Fruit fly (Drosophila melanogaster) whole organism, prepupa: ENCODE measurements around the gene CG14079.

Experiments used
- Blimp-1 ChIP-seq: fragments of 200-800 bp; sonication (Bioruptor generic); optimal IDR thresholded peaks from 3 replicates; lab custom pipeline; 2017; ENCODE audit warnings: missing biosample characterization, missing genetic modification characterization, mild to moderate bottlenecking, moderate library complexity, missing genetic modification reagents
- CG10631 ChIP-seq: fragments of 200-800 bp; sonication (Bioruptor generic); optimal IDR thresholded peaks from 2 replicates; lab custom pipeline; 2016; ENCODE audit warnings: missing biosample characterization, missing genetic modification characterization
- CG10669 ChIP-seq: fragments of 200-800 bp; sonication (Bioruptor generic); optimal IDR thresholded peaks from 3 replicates; lab custom pipeline; 2018; ENCODE audit warnings: missing biosample characterization, mild to moderate bottlenecking, missing genetic modification characterization, moderate library complexity
- CG11762 ChIP-seq: fragments of 200-800 bp; sonication (Bioruptor generic); optimal IDR thresholded peaks from 3 replicates; lab custom pipeline; 2016; ENCODE audit warnings: missing biosample characterization, missing genetic modification characterization; ENCODE audit not compliant: insufficient read depth
- CG11902 ChIP-seq: fragments of 200-800 bp; sonication (Bioruptor generic); optimal IDR thresholded peaks from 3 replicates; lab custom pipeline; 2016; ENCODE audit warnings: missing biosample characterization, missing genetic modification characterization
- CG15336 ChIP-seq: fragments of 200-800 bp; sonication (Bioruptor generic); IDR thresholded peaks from 2 replicates; pipeline ENCODE4 v1.3.6; 2022; ENCODE audit warnings: missing biosample characterization, missing genetic modification characterization
- CG1621 ChIP-seq: fragments of 200-800 bp; sonication (Bioruptor generic); optimal IDR thresholded peaks from 3 replicates; lab custom pipeline; 2018; ENCODE audit warnings: missing biosample characterization, mild to moderate bottlenecking, missing genetic modification characterization
- CG16779 ChIP-seq: fragments of 200-800 bp; sonication (Bioruptor generic); optimal IDR thresholded peaks from 3 replicates; lab custom pipeline; 2017; ENCODE audit warnings: missing biosample characterization, mild to moderate bottlenecking, missing genetic modification characterization
- CG3032 ChIP-seq: fragments of 200-800 bp; optimal IDR thresholded peaks from 2 replicates; lab custom pipeline; 2019; ENCODE audit warnings: missing biosample characterization, mild to moderate bottlenecking, missing genetic modification characterization, moderate library complexity
- CG31627 ChIP-seq: fragments of 200-800 bp; sonication (Bioruptor generic); optimal IDR thresholded peaks from 3 replicates; lab custom pipeline; 2016; ENCODE audit warnings: missing biosample characterization, missing genetic modification characterization
- CG32006 ChIP-seq: fragments of 200-800 bp; sonication (Bioruptor generic); optimal IDR thresholded peaks from 3 replicates; lab custom pipeline; 2017; ENCODE audit warnings: missing biosample characterization, mild to moderate bottlenecking, missing genetic modification characterization
- CG34406 ChIP-seq: fragments of 200-800 bp; sonication (Bioruptor generic); optimal IDR thresholded peaks from 3 replicates; lab custom pipeline; 2016; ENCODE audit warnings: missing biosample characterization, missing genetic modification characterization
- CG3919 ChIP-seq: fragments of 200-800 bp; sonication (Bioruptor generic); optimal IDR thresholded peaks from 3 replicates; lab custom pipeline; 2016; ENCODE audit warnings: missing biosample characterization, missing genetic modification characterization
- CG4318 ChIP-seq: fragments of 200-800 bp; sonication (Bioruptor generic); optimal IDR thresholded peaks from 3 replicates; lab custom pipeline; 2017; ENCODE audit warnings: missing biosample characterization, mild to moderate bottlenecking, missing genetic modification characterization
- CG6163 ChIP-seq: fragments of 200-800 bp; sonication (Bioruptor generic); IDR thresholded peaks from 3 replicates; pipeline ENCODE4 v1.3.6; 2022; ENCODE audit warnings: missing biosample characterization, missing genetic modification characterization
- CG6276 ChIP-seq: fragments of 200-800 bp; sonication (Bioruptor generic); optimal IDR thresholded peaks from 2 replicates; lab custom pipeline; 2017; ENCODE audit warnings: missing biosample characterization, mild to moderate bottlenecking, missing genetic modification characterization
- CG6792 ChIP-seq: fragments of 200-800 bp; sonication (Bioruptor generic); optimal IDR thresholded peaks from 3 replicates; lab custom pipeline; 2016; ENCODE audit warnings: missing biosample characterization, missing genetic modification characterization
- CG6808 ChIP-seq: fragments of 200-800 bp; sonication (Bioruptor generic); optimal IDR thresholded peaks from 3 replicates; lab custom pipeline; 2017; ENCODE audit warnings: missing biosample characterization, missing genetic modification characterization, mild to moderate bottlenecking, moderate library complexity, missing genetic modification reagents
- CG6854 ChIP-seq: fragments of 200-800 bp; sonication (Bioruptor generic); optimal IDR thresholded peaks from 2 replicates; lab custom pipeline; 2017; ENCODE audit warnings: missing biosample characterization, mild to moderate bottlenecking, missing genetic modification characterization
- CG8119 ChIP-seq: fragments of 200-800 bp; sonication (Bioruptor generic); IDR thresholded peaks from 3 replicates; pipeline ENCODE4 v1.3.6; 2022; ENCODE audit warnings: missing biosample characterization, missing genetic modification characterization
- CG8632 ChIP-seq: fragments of 200-800 bp; sonication (Bioruptor generic); optimal IDR thresholded peaks from 3 replicates; lab custom pipeline; 2016; ENCODE audit warnings: missing biosample characterization, missing genetic modification characterization
- CG9139 ChIP-seq: fragments of 200-800 bp; sonication (Bioruptor generic); optimal IDR thresholded peaks from 3 replicates; lab custom pipeline; 2017; ENCODE audit warnings: missing biosample characterization, mild to moderate bottlenecking, missing genetic modification characterization
- Eip75B ChIP-seq: fragments of 200-800 bp; sonication (Bioruptor generic); optimal IDR thresholded peaks from 3 replicates; lab custom pipeline; 2016; ENCODE audit warnings: missing biosample characterization, missing genetic modification characterization
- Eip78C ChIP-seq: fragments of 200-800 bp; sonication (Bioruptor generic); peaks from one replicate; lab custom pipeline; 2016; ENCODE audit warnings: missing biosample characterization, missing genetic modification characterization
- Eip93F ChIP-seq: fragments of 200-800 bp; sonication (Bioruptor generic); optimal IDR thresholded peaks from 2 replicates; lab custom pipeline; 2016; ENCODE audit warnings: missing biosample characterization, mild to moderate bottlenecking, missing genetic modification characterization
- Ets21C ChIP-seq: fragments of 200-800 bp; sonication (Bioruptor generic); optimal IDR thresholded peaks from 3 replicates; lab custom pipeline; 2016; ENCODE audit warnings: missing biosample characterization, missing genetic modification characterization
- Gug ChIP-seq: fragments of 200-800 bp; sonication (Bioruptor generic); IDR thresholded peaks from 2 replicates; pipeline ENCODE4 v1.3.6; 2022; ENCODE audit warnings: missing biosample characterization, missing genetic modification characterization
- Hr38 ChIP-seq: sonication (Bioruptor generic); optimal IDR thresholded peaks from 2 replicates; lab custom pipeline; 2016; ENCODE audit warnings: missing biosample characterization, missing genetic modification characterization
- Hr39 ChIP-seq: fragments of 200-800 bp; sonication (Bioruptor generic); optimal IDR thresholded peaks from 2 replicates; lab custom pipeline; 2016; ENCODE audit warnings: missing biosample characterization, missing genetic modification characterization
- Lpt ChIP-seq: fragments of 200-800 bp; sonication (Bioruptor generic); optimal IDR thresholded peaks from 3 replicates; lab custom pipeline; 2016; ENCODE audit warnings: missing biosample characterization, missing genetic modification characterization
- Met ChIP-seq: fragments of 200-800 bp; sonication (Bioruptor generic); optimal IDR thresholded peaks from 3 replicates; lab custom pipeline; 2016; ENCODE audit warnings: missing biosample characterization, missing genetic modification characterization
- OdsH ChIP-seq: fragments of 200-800 bp; sonication (Bioruptor generic); optimal IDR thresholded peaks from 3 replicates; lab custom pipeline; 2016; ENCODE audit warnings: missing biosample characterization, missing genetic modification characterization
- Smox ChIP-seq: fragments of 200-800 bp; sonication (Bioruptor generic); optimal IDR thresholded peaks from 3 replicates; lab custom pipeline; 2016; ENCODE audit warnings: missing biosample characterization, missing genetic modification characterization
- Sox102F ChIP-seq: fragments of 200-800 bp; sonication (Bioruptor generic); optimal IDR thresholded peaks from 2 replicates; lab custom pipeline; 2016; ENCODE audit warnings: missing biosample characterization, mild to moderate bottlenecking, missing genetic modification characterization
- Sox14 ChIP-seq: fragments of 200-800 bp; sonication (Bioruptor generic); optimal IDR thresholded peaks from 3 replicates; lab custom pipeline; 2016; ENCODE audit warnings: missing biosample characterization, missing genetic modification characterization
- Sox15 ChIP-seq: fragments of 200-800 bp; sonication (Bioruptor generic); optimal IDR thresholded peaks from 3 replicates; lab custom pipeline; 2016; ENCODE audit warnings: missing biosample characterization, missing genetic modification characterization
- achi ChIP-seq: fragments of 200-800 bp; sonication (Bioruptor generic); optimal IDR thresholded peaks from 3 replicates; lab custom pipeline; 2016; ENCODE audit warnings: missing biosample characterization, missing genetic modification characterization
- acj6 ChIP-seq: fragments of 200-800 bp; sonication (Bioruptor generic); optimal IDR thresholded peaks from 3 replicates; lab custom pipeline; 2016; ENCODE audit warnings: missing biosample characterization, missing genetic modification characterization
- cyc ChIP-seq: fragments of 200-800 bp; sonication (Bioruptor generic); optimal IDR thresholded peaks from 3 replicates; lab custom pipeline; 2016; ENCODE audit warnings: missing biosample characterization, missing genetic modification characterization
- dac ChIP-seq: fragments of 200-800 bp; sonication (Bioruptor generic); optimal IDR thresholded peaks from 2 replicates; lab custom pipeline; 2017; ENCODE audit warnings: missing biosample characterization, mild to moderate bottlenecking, missing genetic modification characterization
- dsx ChIP-seq: fragments of 200-800 bp; optimal IDR thresholded peaks from 3 replicates; lab custom pipeline; 2019; ENCODE audit warnings: missing biosample characterization, mild to moderate bottlenecking, missing genetic modification characterization, moderate library complexity; ENCODE audit not compliant: poor library complexity, severe bottlenecking
- eg ChIP-seq: fragments of 200-800 bp; sonication (Bioruptor generic); IDR thresholded peaks from 3 replicates; pipeline ENCODE4 v1.3.6; 2022; ENCODE audit warnings: missing biosample characterization, missing genetic modification characterization
- esn ChIP-seq: fragments of 200-800 bp; sonication (Bioruptor generic); optimal IDR thresholded peaks from 2 replicates; lab custom pipeline; 2016; ENCODE audit warnings: missing biosample characterization, mild to moderate bottlenecking, missing genetic modification characterization, moderate library complexity
- fd85E ChIP-seq: fragments of 200-800 bp; sonication (Bioruptor generic); optimal IDR thresholded peaks from 3 replicates; lab custom pipeline; 2016; ENCODE audit warnings: missing biosample characterization, missing genetic modification characterization
- fkh ChIP-seq: fragments of 200-800 bp; sonication (Bioruptor generic); optimal IDR thresholded peaks from 3 replicates; lab custom pipeline; 2017; ENCODE audit warnings: missing biosample characterization, mild to moderate bottlenecking, missing genetic modification characterization, moderate library complexity
- lz ChIP-seq: fragments of 200-800 bp; sonication (Bioruptor generic); optimal IDR thresholded peaks from 3 replicates; lab custom pipeline; 2016; ENCODE audit warnings: missing biosample characterization, missing genetic modification characterization
- net ChIP-seq: fragments of 200-800 bp; sonication (Bioruptor generic); optimal IDR thresholded peaks from 3 replicates; lab custom pipeline; 2016; ENCODE audit warnings: missing biosample characterization, missing genetic modification characterization
- pdm3 ChIP-seq: fragments of 200-800 bp; sonication (Bioruptor generic); optimal IDR thresholded peaks from 3 replicates; lab custom pipeline; 2016; ENCODE audit warnings: missing biosample characterization, missing genetic modification characterization
- salr ChIP-seq, 2 experiments: fragments of 200-800 bp; sonication (Bioruptor generic); optimal IDR thresholded peaks; 3 replicates each; lab custom pipeline; 2016 to 2018; ENCODE audit warnings: missing biosample characterization in 2 of 2, missing genetic modification characterization in 2 of 2, mild to moderate bottlenecking in 1 of 2
- spab ChIP-seq: fragments of 200-800 bp; sonication (Bioruptor generic); optimal IDR thresholded peaks from 2 replicates; lab custom pipeline; 2017; ENCODE audit warnings: missing biosample characterization, mild to moderate bottlenecking, missing genetic modification characterization, missing genetic modification reagents
- svp ChIP-seq: fragments of 200-800 bp; sonication (Bioruptor generic); peaks from one replicate; lab custom pipeline; 2016; ENCODE audit warnings: missing biosample characterization, missing genetic modification characterization
- topi ChIP-seq: fragments of 200-800 bp; sonication (Bioruptor generic); optimal IDR thresholded peaks from 3 replicates; lab custom pipeline; 2016; ENCODE audit warnings: missing biosample characterization, missing genetic modification characterization
- vri ChIP-seq: fragments of 200-800 bp; sonication (Bioruptor generic); optimal IDR thresholded peaks from 3 replicates; lab custom pipeline; 2016; ENCODE audit warnings: missing biosample characterization, mild to moderate bottlenecking, missing genetic modification characterization

The CG14079 gene

DNA sequence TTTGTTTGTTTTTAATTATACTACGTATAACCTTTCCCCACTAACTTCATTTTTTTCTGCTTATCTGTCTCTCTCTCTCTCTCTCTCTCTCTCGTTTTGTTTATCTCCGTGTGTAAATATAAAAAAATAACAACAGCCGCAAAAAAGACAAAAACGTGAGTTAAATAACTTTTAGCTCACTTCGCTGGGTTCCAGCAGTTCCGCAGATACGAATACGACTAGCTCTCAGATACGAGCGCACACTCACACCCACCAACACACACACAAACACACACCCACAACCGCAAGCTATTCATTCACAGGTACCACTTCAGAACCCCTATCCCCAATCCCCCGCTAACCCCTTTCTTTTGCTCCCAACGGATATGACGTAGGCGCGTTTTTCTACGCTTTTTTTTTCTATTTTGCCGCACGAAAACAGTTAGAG is 25.6 kb upstream of the CG14079 start:
- no peak for TF ChIP-seq svp (GFP tag; lab: Kevin White, UChicago)
- no peak for TF ChIP-seq cyc
- peak; percentile 81 for TF ChIP-seq eg (GFP tag; lab: Robert Waterston, UW)
- TF ChIP-seq CG6163 (GFP tag; lab: Robert Waterston, UW) = peak; percentile 41; the same call in 2 of the 3 replicates
- no peak for TF ChIP-seq Hr38 (GFP tag; lab: Kevin White, UChicago)
- TF ChIP-seq Blimp-1 (GFP tag; lab: Kevin White, UChicago) = no peak
- peak; percentile 60 for TF ChIP-seq Eip75B (GFP tag; lab: Kevin White, UChicago)
- TF ChIP-seq spab (GFP tag; lab: Kevin White, UChicago) = peak; percentile 46
- peak; percentile 92 for TF ChIP-seq CG16779 (tag; lab: Kevin White, UChicago)
- TF ChIP-seq CG10669 = peak; percentile 73
- no peak for TF ChIP-seq CG11902 (GFP tag; lab: Kevin White, UChicago)
- TF ChIP-seq Ets21C = no peak
- TF ChIP-seq fkh = peak; percentile 92
- no peak for TF ChIP-seq CG3919 (GFP tag; lab: Kevin White, UChicago)
- peak; percentile 45 for TF ChIP-seq CG6276 (GFP tag; lab: Kevin White, UChicago)
- peak; percentile 44; the same call in 1 of the 2 replicates for TF ChIP-seq Gug (GFP tag; lab: Robert Waterston, UW)
- TF ChIP-seq vri = peak; percentile 76
- TF ChIP-seq CG32006 = peak; percentile 46
- peak; percentile 73 for TF ChIP-seq Eip78C (GFP tag; lab: Kevin White, UChicago)
- TF ChIP-seq fd85E (GFP tag; lab: Kevin White, UChicago) = no peak
- TF ChIP-seq CG1621 (tag; lab: Kevin White, UChicago) = peak; percentile 85
- no peak for TF ChIP-seq lz (GFP tag; lab: Kevin White, UChicago)
- TF ChIP-seq CG4318 (GFP tag; lab: Kevin White, UChicago) = no peak
- no peak for TF ChIP-seq topi (GFP tag; lab: Kevin White, UChicago)
- peak; percentile 73 for TF ChIP-seq CG3032 (tag; lab: Kevin White, UChicago)
- TF ChIP-seq OdsH (GFP tag; lab: Kevin White, UChicago) = peak; percentile 2
- no peak for TF ChIP-seq Sox102F (GFP tag; lab: Kevin White, UChicago)
- TF ChIP-seq CG15336 (GFP tag; lab: Robert Waterston, UW) = peak; percentile 58
- no peak for TF ChIP-seq acj6 (GFP tag; lab: Kevin White, UChicago)
- TF ChIP-seq CG8119 (GFP tag; lab: Robert Waterston, UW) = peak; percentile 78
- TF ChIP-seq Hr39 (GFP tag; lab: Kevin White, UChicago) = no peak
- no peak for TF ChIP-seq dac (GFP tag; lab: Kevin White, UChicago)
- TF ChIP-seq Eip93F (GFP tag; lab: Kevin White, UChicago) = no peak
- TF ChIP-seq Met (GFP tag; lab: Kevin White, UChicago) = no peak
- no peak for TF ChIP-seq esn (GFP tag; lab: Kevin White, UChicago)
- peak; percentile 64 for TF ChIP-seq net (GFP tag; lab: Kevin White, UChicago)
- TF ChIP-seq achi (GFP tag; lab: Kevin White, UChicago) = no peak
- TF ChIP-seq CG34406 (GFP tag; lab: Kevin White, UChicago) = peak; percentile 36
- TF ChIP-seq Sox15 (GFP tag; lab: Kevin White, UChicago) = no peak
- TF ChIP-seq dsx (GFP tag; lab: Kevin White, UChicago) = peak; percentile 70
- peak in 1 of 2 experiments; percentile 55 for TF ChIP-seq salr (GFP tag; optimal IDR thresholded peaks at IDR 0.05; lab: Kevin White, UChicago)
- peak; percentile 24 for TF ChIP-seq Lpt
- TF ChIP-seq CG6854 (GFP tag; lab: Kevin White, UChicago) = no peak
- no peak for TF ChIP-seq CG10631 (GFP tag; lab: Kevin White, UChicago)
- TF ChIP-seq CG9139 (GFP tag; lab: Kevin White, UChicago) = peak; percentile 93
- peak; percentile 37 for TF ChIP-seq pdm3
- TF ChIP-seq CG31627 (GFP tag; lab: Kevin White, UChicago) = no peak
- peak; percentile 42 for TF ChIP-seq CG8632 (GFP tag; lab: Kevin White, UChicago)
- TF ChIP-seq Smox = no peak
- TF ChIP-seq CG6792 (GFP tag; lab: Kevin White, UChicago) = no peak
- peak; percentile 6 for TF ChIP-seq CG11762 (GFP tag; lab: Kevin White, UChicago)
- no peak for TF ChIP-seq Sox14
- TF ChIP-seq CG6808 (GFP tag; lab: Kevin White, UChicago) = peak; percentile 84
